Fruit fly (Drosophila melanogaster) whole organism, embryonic: ENCODE measurements around the gene Nup358.

Source experiments
- CG10209 ChIP-seq: fragments of 200-800 bp; sonication (Bioruptor generic); optimal IDR thresholded peaks from 3 replicates; lab custom pipeline; 2017; ENCODE audit warnings: missing biosample characterization, mild to moderate bottlenecking, missing genetic modification characterization, missing genetic modification reagents
- CG11696 ChIP-seq: fragments of 200-800 bp; sonication (Bioruptor generic); IDR thresholded peaks from 2 replicates; pipeline ENCODE4 v1.3.6; 2022; ENCODE audit warnings: missing biosample characterization, missing genetic modification characterization
- CG13775 ChIP-seq: fragments of 200-800 bp; sonication (Bioruptor generic); optimal IDR thresholded peaks from 3 replicates; lab custom pipeline; 2017; ENCODE audit warnings: missing biosample characterization, mild to moderate bottlenecking, missing genetic modification characterization
- CG14441 ChIP-seq: fragments of 200-800 bp; sonication (Bioruptor generic); IDR thresholded peaks from 2 replicates; pipeline ENCODE4 v1.3.6; 2022; ENCODE audit warnings: missing biosample characterization, missing genetic modification characterization
- CG1529 ChIP-seq: fragments of 200-800 bp; sonication (Bioruptor generic); optimal IDR thresholded peaks from 3 replicates; lab custom pipeline; 2018; ENCODE audit warnings: missing biosample characterization, missing genetic modification characterization
- CG17186 ChIP-seq: fragments of 200-800 bp; sonication (Bioruptor generic); optimal IDR thresholded peaks from 3 replicates; lab custom pipeline; 2017; ENCODE audit warnings: missing biosample characterization, missing genetic modification reagents, missing genetic modification characterization
- CG1792 ChIP-seq: fragments of 200-800 bp; sonication (Bioruptor generic); optimal IDR thresholded peaks from 2 replicates; lab custom pipeline; 2016; ENCODE audit warnings: missing biosample characterization, missing genetic modification characterization
- CG2712 ChIP-seq: fragments of 200-800 bp; optimal IDR thresholded peaks from 3 replicates; lab custom pipeline; 2019; ENCODE audit warnings: missing biosample characterization, mild to moderate bottlenecking, missing genetic modification characterization, moderate library complexity
- CG33213 ChIP-seq: fragments of 200-800 bp; sonication (Bioruptor generic); optimal IDR thresholded peaks from 3 replicates; lab custom pipeline; 2016; ENCODE audit warnings: missing biosample characterization, missing genetic modification characterization
- CG43689 ChIP-seq: fragments of 200-800 bp; sonication (Bioruptor generic); IDR thresholded peaks from 2 replicates; pipeline ENCODE4 v1.3.6; 2022; ENCODE audit warnings: missing biosample characterization, missing genetic modification characterization
- CG4617 ChIP-seq: fragments of 200-800 bp; sonication (Bioruptor generic); optimal IDR thresholded peaks from 3 replicates; lab custom pipeline; 2016; ENCODE audit warnings: missing biosample characterization, missing genetic modification characterization, borderline replicate concordance
- CG4854 ChIP-seq: fragments of 200-800 bp; sonication (Bioruptor generic); optimal IDR thresholded peaks from 2 replicates; lab custom pipeline; 2016; ENCODE audit warnings: missing biosample characterization, missing genetic modification characterization, inconsistent platforms
- CG6175 ChIP-seq: fragments of 200-800 bp; sonication (Bioruptor generic); IDR thresholded peaks from 3 replicates; pipeline ENCODE4 v1.3.6; 2022; ENCODE audit warnings: missing biosample characterization, missing genetic modification characterization
- Deaf1 ChIP-seq: fragments of 200-800 bp; optimal IDR thresholded peaks from 3 replicates; lab custom pipeline; 2019; ENCODE audit warnings: missing biosample characterization, mild to moderate bottlenecking, missing genetic modification characterization, moderate library complexity
- Doc3 ChIP-seq: fragments of 200-800 bp; sonication (Bioruptor generic); IDR thresholded peaks from 3 replicates; pipeline ENCODE4 v1.3.6; 2022; ENCODE audit warnings: missing biosample characterization, missing genetic modification characterization; ENCODE audit not compliant: partially characterized antibody
- E2f2 ChIP-seq: fragments of 200-800 bp; sonication (Bioruptor generic); IDR thresholded peaks from 2 replicates; pipeline ENCODE4 v1.3.6; 2022; ENCODE audit warnings: missing biosample characterization, missing genetic modification characterization
- ERR ChIP-seq: fragments of 200-800 bp; sonication (Bioruptor generic); optimal IDR thresholded peaks from 2 replicates; lab custom pipeline; 2016; ENCODE audit warnings: missing biosample characterization, missing genetic modification characterization
- H15 ChIP-seq: fragments of 200-800 bp; sonication (Bioruptor generic); IDR thresholded peaks from 3 replicates; pipeline ENCODE4 v1.3.6; 2022; ENCODE audit warnings: missing biosample characterization, missing genetic modification characterization
- Hand ChIP-seq: fragments of 200-800 bp; sonication (Bioruptor generic); optimal IDR thresholded peaks from 2 replicates; lab custom pipeline; 2017; ENCODE audit warnings: mild to moderate bottlenecking, missing biosample characterization, missing genetic modification reagents, missing genetic modification characterization
- Lhr ChIP-seq: fragments of 200-800 bp; sonication (Bioruptor generic); optimal IDR thresholded peaks from 3 replicates; lab custom pipeline; 2017; ENCODE audit warnings: mild to moderate bottlenecking, missing biosample characterization, missing genetic modification reagents, missing genetic modification characterization
- NFAT ChIP-seq: fragments of 200-800 bp; sonication (Bioruptor generic); IDR thresholded peaks from 2 replicates; pipeline ENCODE4 v1.3.6; 2022; ENCODE audit warnings: missing biosample characterization, missing genetic modification characterization
- Nf-YA ChIP-seq: fragments of 200-800 bp; sonication (Bioruptor generic); IDR thresholded peaks from 2 replicates; pipeline ENCODE4 v1.3.6; 2022; ENCODE audit warnings: missing biosample characterization, missing genetic modification characterization
- Scr ChIP-seq: fragments of 200-800 bp; sonication (Bioruptor generic); IDR thresholded peaks from 2 replicates; pipeline ENCODE4 v1.3.6; 2022; ENCODE audit warnings: missing biosample characterization, missing genetic modification characterization; ENCODE audit not compliant: partially characterized antibody
- ase ChIP-seq: fragments of 200-800 bp; sonication (Bioruptor generic); IDR thresholded peaks from 3 replicates; pipeline ENCODE4 v1.3.6; 2022; ENCODE audit warnings: missing biosample characterization, missing genetic modification characterization
- bab2 ChIP-seq: fragments of 200-800 bp; sonication (Bioruptor generic); optimal IDR thresholded peaks from 2 replicates; lab custom pipeline; 2016; ENCODE audit warnings: missing biosample characterization, missing genetic modification characterization
- br ChIP-seq: fragments of >200 bp; optimal IDR thresholded peaks from 2 replicates; lab custom pipeline; 2017
- btn ChIP-seq: fragments of 200-800 bp; sonication (Bioruptor generic); optimal IDR thresholded peaks from 2 replicates; lab custom pipeline; 2016; ENCODE audit warnings: missing biosample characterization, missing genetic modification characterization
- cato ChIP-seq: fragments of 200-800 bp; sonication (Bioruptor generic); optimal IDR thresholded peaks from 2 replicates; lab custom pipeline; 2016; ENCODE audit warnings: missing biosample characterization, missing genetic modification characterization, borderline replicate concordance
- crc ChIP-seq: fragments of 200-800 bp; sonication (Bioruptor generic); optimal IDR thresholded peaks from 2 replicates; lab custom pipeline; 2016; ENCODE audit warnings: missing biosample characterization, missing genetic modification characterization
- fd102C ChIP-seq: fragments of 200-800 bp; sonication (Bioruptor generic); optimal IDR thresholded peaks from 2 replicates; lab custom pipeline; 2018; ENCODE audit warnings: missing biosample characterization, mild to moderate bottlenecking, missing genetic modification characterization, moderate library complexity
- grau ChIP-seq: fragments of 200-800 bp; optimal IDR thresholded peaks from 3 replicates; lab custom pipeline; 2019; ENCODE audit warnings: missing biosample characterization, mild to moderate bottlenecking, missing genetic modification characterization, moderate library complexity
- gro ChIP-seq: fragments of 200-800 bp; sonication (Bioruptor generic); optimal IDR thresholded peaks from 2 replicates; lab custom pipeline; 2016; ENCODE audit warnings: missing biosample characterization, missing genetic modification characterization
- hbn ChIP-seq: fragments of 200-800 bp; sonication (Bioruptor generic); IDR thresholded peaks from 2 replicates; pipeline ENCODE4 v1.3.6; 2022; ENCODE audit warnings: missing biosample characterization, missing genetic modification characterization; ENCODE audit not compliant: partially characterized antibody
- hkb ChIP-seq, 2 experiments: fragments of 200-800 bp in 1 of 2; fragments of >200 bp in 1 of 2; sonication (Bioruptor generic) in 1 of 2; IDR thresholded peaks in 1 of 2; optimal IDR thresholded peaks in 1 of 2; 2 replicates each; pipeline versions ENCODE4 v1.3.6 to Lab custom; 2017 to 2022; ENCODE audit warnings: missing biosample characterization in 1 of 2, missing genetic modification characterization in 1 of 2
- ind ChIP-seq: fragments of 200-800 bp; sonication (Bioruptor generic); optimal IDR thresholded peaks from 3 replicates; lab custom pipeline; 2016; ENCODE audit warnings: missing biosample characterization, missing genetic modification characterization
- inv ChIP-seq: fragments of 200-800 bp; sonication (Bioruptor generic); IDR thresholded peaks from 2 replicates; pipeline ENCODE4 v1.3.6; 2022; ENCODE audit warnings: missing biosample characterization, missing genetic modification characterization; ENCODE audit not compliant: partially characterized antibody
- ken ChIP-seq: fragments of 200-800 bp; sonication (Bioruptor generic); IDR thresholded peaks from 3 replicates; pipeline ENCODE4 v1.3.6; 2022; ENCODE audit warnings: missing biosample characterization, missing genetic modification characterization
- lab ChIP-seq: fragments of 200-800 bp; sonication (Bioruptor generic); optimal IDR thresholded peaks from 3 replicates; lab custom pipeline; 2017; ENCODE audit warnings: missing biosample characterization, missing genetic modification characterization, mild to moderate bottlenecking, moderate library complexity, missing genetic modification reagents
- mld ChIP-seq: fragments of 200-800 bp; sonication (Bioruptor generic); IDR thresholded peaks from 3 replicates; pipeline ENCODE4 v1.3.6; 2022; ENCODE audit warnings: missing biosample characterization, missing genetic modification characterization; ENCODE audit not compliant: partially characterized antibody
- pb ChIP-seq: fragments of 200-800 bp; sonication (Bioruptor generic); optimal IDR thresholded peaks from 3 replicates; lab custom pipeline; 2016; ENCODE audit warnings: missing biosample characterization, missing genetic modification characterization
- phol ChIP-seq: fragments of 200-800 bp; sonication (Bioruptor generic); optimal IDR thresholded peaks from 3 replicates; lab custom pipeline; 2018; ENCODE audit warnings: missing biosample characterization, mild to moderate bottlenecking, missing genetic modification characterization, moderate library complexity
- repo ChIP-seq: fragments of 200-800 bp; sonication (Bioruptor generic); optimal IDR thresholded peaks from 2 replicates; lab custom pipeline; 2016; ENCODE audit warnings: missing biosample characterization, missing genetic modification characterization
- scrt ChIP-seq: fragments of 200-800 bp; sonication (Bioruptor generic); optimal IDR thresholded peaks from 2 replicates; lab custom pipeline; 2018; ENCODE audit warnings: missing biosample characterization, mild to moderate bottlenecking, missing genetic modification characterization, moderate library complexity
- seq ChIP-seq: fragments of 200-800 bp; sonication (Bioruptor generic); IDR thresholded peaks from 2 replicates; pipeline ENCODE4 v1.3.6; 2022; ENCODE audit warnings: missing biosample characterization, missing genetic modification characterization
- sug ChIP-seq: fragments of 200-800 bp; optimal IDR thresholded peaks from 2 replicates; lab custom pipeline; 2019; ENCODE audit warnings: missing biosample characterization, mild to moderate bottlenecking, missing genetic modification characterization, moderate library complexity
- tin ChIP-seq: fragments of 200-800 bp; sonication (Bioruptor generic); optimal IDR thresholded peaks from 3 replicates; lab custom pipeline; 2016; ENCODE audit warnings: missing biosample characterization, missing genetic modification characterization
- tio ChIP-seq: fragments of 200-800 bp; sonication (Bioruptor generic); optimal IDR thresholded peaks from 2 replicates; lab custom pipeline; 2017; ENCODE audit warnings: missing biosample characterization, missing genetic modification characterization, inconsistent platforms
- vnd ChIP-seq: fragments of 200-800 bp; sonication (Bioruptor generic); IDR thresholded peaks from 3 replicates; pipeline ENCODE4 v1.3.6; 2022; ENCODE audit warnings: missing biosample characterization, missing genetic modification characterization; ENCODE audit not compliant: partially characterized antibody
- zfh2 ChIP-seq: fragments of 200-800 bp; sonication (Bioruptor generic); optimal IDR thresholded peaks from 2 replicates; lab custom pipeline; 2016; ENCODE audit warnings: missing biosample characterization, missing genetic modification characterization

The Nup358 gene

DNA sequence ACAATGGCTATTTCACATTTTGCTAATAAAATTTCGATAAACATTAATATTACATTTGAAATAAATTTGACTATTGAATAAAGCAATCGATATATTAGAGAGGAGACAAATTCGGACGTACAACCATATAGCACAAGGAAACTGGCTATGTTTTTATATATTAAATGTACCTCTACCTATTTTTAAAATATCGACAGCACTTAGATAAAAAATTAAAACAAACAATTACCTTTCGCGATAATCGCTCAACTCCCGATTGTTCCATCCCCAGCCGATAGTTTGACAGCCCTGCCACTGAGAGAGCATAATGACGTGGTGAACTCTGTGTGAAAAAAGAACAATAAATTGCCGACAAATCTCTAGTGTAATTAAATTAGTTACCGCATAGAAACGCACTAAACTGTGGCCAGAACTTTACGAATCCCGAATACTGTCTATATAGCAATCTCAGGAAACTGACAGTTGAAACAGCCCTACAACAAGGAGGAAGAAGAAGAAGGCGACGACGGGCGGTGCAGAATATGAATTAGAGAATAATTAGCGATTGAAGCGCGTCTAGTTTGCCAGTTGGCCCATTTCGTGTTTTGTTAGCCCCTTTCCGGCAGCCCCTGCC lies 9.6 kb downstream of the Nup358 start, which contains the start of gene CG11857 (continued):
- peak; percentile 98 for TF ChIP-seq CG6175 (GFP tag; lab: Robert Waterston, UW)
- peak; percentile 99 for TF ChIP-seq ind (GFP tag; lab: Kevin White, UChicago)
- TF ChIP-seq sug (tag; lab: Kevin White, UChicago), result peak; percentile 97
- peak; percentile 99 for TF ChIP-seq H15 (GFP tag; lab: Robert Waterston, UW)
- peak; percentile 95 for TF ChIP-seq CG1792 (GFP tag; lab: Kevin White, UChicago)
- peak; percentile 90 for TF ChIP-seq E2f2 (GFP tag; lab: Robert Waterston, UW)
- TF ChIP-seq CG4854 (GFP tag; lab: Kevin White, UChicago), result peak; percentile 96
- no peak for TF ChIP-seq hkb (optimal IDR thresholded peaks at IDR 0.05; lab: Kevin White, UChicago)
- TF ChIP-seq hkb (GFP tag; IDR thresholded peaks at IDR 0.05; lab: Robert Waterston, UW), result peak; percentile 98
- TF ChIP-seq grau (tag; lab: Kevin White, UChicago), result peak; percentile 97
- TF ChIP-seq pb, result peak; percentile 92
- peak; percentile 89 for TF ChIP-seq CG11696 (GFP tag; lab: Robert Waterston, UW)
- peak; percentile 98 for TF ChIP-seq CG13775 (GFP tag; lab: Kevin White, UChicago)
- peak; percentile 97 for TF ChIP-seq CG33213 (GFP tag; lab: Kevin White, UChicago)
- peak; percentile 98 for TF ChIP-seq phol (tag; lab: Kevin White, UChicago)
- TF ChIP-seq CG4617 (GFP tag; lab: Kevin White, UChicago), result peak; percentile 99
- TF ChIP-seq ERR, result peak; percentile 95
- peak; percentile 86 for TF ChIP-seq btn (GFP tag; lab: Kevin White, UChicago)
- peak; percentile 100 for TF ChIP-seq Scr (GFP tag; lab: Robert Waterston, UW)
- peak; percentile 100 for TF ChIP-seq hbn (GFP tag; lab: Robert Waterston, UW)
- TF ChIP-seq inv, result peak; percentile 100
- peak; percentile 99 for TF ChIP-seq CG14441 (GFP tag; lab: Robert Waterston, UW)
- TF ChIP-seq CG10209, result peak; percentile 97
- TF ChIP-seq CG1529, result peak; percentile 94
- peak; percentile 100 for TF ChIP-seq Doc3
- TF ChIP-seq tio (GFP tag; lab: Kevin White, UChicago), result no peak
- TF ChIP-seq seq (GFP tag; lab: Robert Waterston, UW), result peak; percentile 97
- TF ChIP-seq Nf-YA, result peak; percentile 96
- peak; percentile 93 for TF ChIP-seq CG43689
- peak; percentile 98 for TF ChIP-seq CG2712 (tag; lab: Kevin White, UChicago)
- peak; percentile 99 for TF ChIP-seq tin (GFP tag; lab: Kevin White, UChicago)
- TF ChIP-seq Hand, result peak; percentile 86
- TF ChIP-seq vnd (GFP tag; lab: Robert Waterston, UW), result peak; percentile 100
- TF ChIP-seq NFAT (GFP tag; lab: Robert Waterston, UW), result peak; percentile 99
- TF ChIP-seq cato (GFP tag; lab: Kevin White, UChicago), result peak; percentile 97
- peak; percentile 95 for TF ChIP-seq crc (GFP tag; lab: Kevin White, UChicago)
- peak; percentile 99 for TF ChIP-seq ase (GFP tag; lab: Robert Waterston, UW)
- TF ChIP-seq Deaf1 (tag; lab: Kevin White, UChicago), result peak; percentile 79
- TF ChIP-seq zfh2, result peak; percentile 99
- peak; percentile 99 for TF ChIP-seq ken (GFP tag; lab: Robert Waterston, UW)
- TF ChIP-seq fd102C (GFP tag; lab: Kevin White, UChicago), result peak; percentile 79
- TF ChIP-seq CG17186 (GFP tag; lab: Kevin White, UChicago), result peak; percentile 94
- TF ChIP-seq bab2 (GFP tag; lab: Kevin White, UChicago), result peak; percentile 98
- peak; percentile 87 for TF ChIP-seq scrt (GFP tag; lab: Kevin White, UChicago)
- peak; percentile 98 for TF ChIP-seq gro
- peak; percentile 98 for TF ChIP-seq mld (GFP tag; lab: Robert Waterston, UW)
- TF ChIP-seq br (lab: Kevin White, UChicago), result no peak
- TF ChIP-seq repo (GFP tag; lab: Kevin White, UChicago), result peak; percentile 95
- peak; percentile 98 for TF ChIP-seq lab (GFP tag; lab: Kevin White, UChicago)
- peak; percentile 92 for TF ChIP-seq Lhr
